Worm (Caenorhabditis elegans): ENCODE results near the gene Y56A3A.22.

DNA sequence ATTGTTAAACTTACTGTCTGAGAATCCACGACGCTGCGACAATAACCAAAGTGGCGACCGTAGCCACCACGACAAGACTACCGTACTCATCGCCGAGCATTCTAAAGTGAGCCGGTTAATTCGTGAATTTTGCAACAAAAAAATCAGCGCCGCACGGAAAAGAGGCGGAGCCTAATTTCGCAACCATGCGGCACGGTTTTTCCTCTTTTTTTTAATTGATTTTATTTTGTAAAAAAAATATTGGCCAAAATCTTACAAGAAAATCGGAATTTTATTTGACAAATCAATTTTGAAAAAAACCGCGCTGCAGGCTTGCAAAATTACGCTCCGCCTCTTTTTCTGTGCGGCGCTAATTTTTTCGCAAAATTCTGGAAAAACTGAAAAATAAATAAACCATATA lies 12.0 kb downstream of the Y56A3A.22 start, which contains the start of gene dolk-1:
- no peak for TF ChIP-seq lin-39 (tag; optimal IDR thresholded peaks at IDR 0.05)
- no peak for TF ChIP-seq nhr-237 (tag; optimal IDR thresholded peaks at IDR 0.05)

Measured in whole organism, L2 larva.